Worm (Caenorhabditis elegans) whole organism, L4 larva: ENCODE measurements around the gene C13C4.8.

ENCODE experiments used
- R02D3.7 ChIP-seq: fragments of 150-350 bp; sonication (generic microtip); optimal IDR thresholded peaks from 3 replicates; lab custom pipeline; 2014; ENCODE audit warnings: missing biosample characterization, missing genetic modification characterization
- T26A8.4 ChIP-seq: fragments of 200-800 bp; sonication (Bioruptor generic); IDR thresholded peaks from 2 replicates; pipeline ENCODE4 v1.3.6; 2022; ENCODE audit warnings: missing genetic modification characterization, missing compliant biosample characterization
- egl-27 ChIP-seq: sonication (generic microtip); optimal IDR thresholded peaks from 3 replicates; lab custom pipeline; 2017; ENCODE audit warnings: missing biosample characterization, missing genetic modification reagents, missing genetic modification characterization
- mep-1 ChIP-seq: fragments of 150-350 bp; sonication (generic microtip); optimal IDR thresholded peaks from 3 replicates; lab custom pipeline; 2014; ENCODE audit warnings: missing biosample characterization, missing genetic modification characterization
- pqm-1 ChIP-seq: sonication (generic microtip); optimal IDR thresholded peaks from 2 replicates; lab custom pipeline; 2017; ENCODE audit warnings: missing biosample characterization, missing genetic modification characterization
- zip-2 ChIP-seq: fragments of 150-350 bp; optimal IDR thresholded peaks from 2 replicates; lab custom pipeline; 2014; ENCODE audit warnings: missing biosample characterization, missing genetic modification characterization
- ztf-11 ChIP-seq: fragments of 150-350 bp; optimal IDR thresholded peaks from 2 replicates; lab custom pipeline; 2014; ENCODE audit warnings: missing biosample characterization, missing genetic modification characterization

ce11 chrV:12117567-12118053 is at the start of gene C13C4.8:
- no peak for TF ChIP-seq R02D3.7 (tag; lab: Kevin White, UChicago)
- TF ChIP-seq T26A8.4 (GFP tag; lab: Robert Waterston, UW): no peak
- TF ChIP-seq ztf-11: no peak
- no peak for TF ChIP-seq pqm-1
- no peak for TF ChIP-seq egl-27
- no peak for TF ChIP-seq zip-2 (tag; lab: Kevin White, UChicago)
- no peak for TF ChIP-seq mep-1 (tag; lab: Kevin White, UChicago)
